Worm (Caenorhabditis elegans): ENCODE results near the gene T07A5.7.

DNA sequence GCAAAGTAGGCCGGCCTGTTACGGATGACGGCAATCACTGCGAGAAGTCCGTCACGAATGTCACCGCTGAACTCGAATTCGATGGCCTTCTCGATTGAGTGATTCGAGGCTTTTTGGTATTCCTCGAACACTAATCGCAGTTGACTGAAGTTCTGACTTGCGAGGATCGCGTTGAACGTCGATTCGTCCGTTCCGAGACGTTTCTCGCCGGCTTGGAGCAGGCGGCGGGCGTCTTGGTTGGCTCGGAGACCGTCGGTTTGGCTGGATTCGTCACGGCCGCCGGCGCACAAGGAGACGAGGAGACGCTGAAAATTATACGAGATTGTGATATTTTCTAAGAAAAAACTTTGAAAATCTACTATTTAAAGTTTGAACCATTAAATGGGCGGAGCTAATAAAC is 15.4 kb upstream of the T07A5.7 start:
- no peak for TF ChIP-seq cog-1 (tag; optimal IDR thresholded peaks at IDR 0.05)
- TF ChIP-seq T22C8.4 (GFP tag; IDR thresholded peaks at IDR 0.05), result no peak
- TF ChIP-seq ref-1 (GFP tag; conservative IDR thresholded peaks at IDR 0.05), result no peak
- TF ChIP-seq flt-1 (GFP tag; IDR thresholded peaks at IDR 0.05), result no peak
- TF ChIP-seq klf-2 (GFP tag; conservative IDR thresholded peaks at IDR 0.05), result no peak
- no peak for TF ChIP-seq ztf-29 (GFP tag; IDR thresholded peaks at IDR 0.05)
- TF ChIP-seq ztf-23 (GFP tag; IDR thresholded peaks at IDR 0.05), result no peak

Measured in whole organism, midembryonic.